Fruit fly (Drosophila melanogaster) whole organism, embryonic: ENCODE measurements around the gene CHES-1-like.

Experiments used
- CG10267 ChIP-seq: fragments of 200-800 bp; sonication (Bioruptor generic); optimal IDR thresholded peaks from 2 replicates; lab custom pipeline; 2018; ENCODE audit warnings: missing biosample characterization, mild to moderate bottlenecking, missing genetic modification characterization, moderate library complexity
- CG12104 ChIP-seq: fragments of 200-800 bp; sonication (Bioruptor generic); optimal IDR thresholded peaks from 3 replicates; lab custom pipeline; 2016; ENCODE audit warnings: missing biosample characterization, missing genetic modification characterization
- CG1233 ChIP-seq: fragments of 200-800 bp; sonication (Bioruptor generic); optimal IDR thresholded peaks from 4 replicates; lab custom pipeline; 2018; ENCODE audit warnings: missing biosample characterization, mild to moderate bottlenecking, missing genetic modification characterization
- CG13624 ChIP-seq: fragments of 200-800 bp; sonication (Bioruptor generic); optimal IDR thresholded peaks from 2 replicates; lab custom pipeline; 2016; ENCODE audit warnings: missing biosample characterization, missing genetic modification characterization
- CG14860 ChIP-seq: fragments of 200-800 bp; sonication (Bioruptor generic); IDR thresholded peaks from 3 replicates; pipeline ENCODE4 v1.3.6; 2022; ENCODE audit warnings: missing biosample characterization, missing genetic modification characterization; ENCODE audit not compliant: partially characterized antibody
- CG15479 ChIP-seq: fragments of 200-800 bp; sonication (Bioruptor generic); optimal IDR thresholded peaks from 3 replicates; lab custom pipeline; 2019; ENCODE audit warnings: missing biosample characterization, mild to moderate bottlenecking, missing genetic modification characterization, moderate library complexity
- CG2116 ChIP-seq: fragments of 200-800 bp; sonication (Bioruptor generic); optimal IDR thresholded peaks from 3 replicates; lab custom pipeline; 2018; ENCODE audit warnings: missing biosample characterization, mild to moderate bottlenecking, missing genetic modification characterization
- CG4328 ChIP-seq: fragments of 200-800 bp; sonication (Bioruptor generic); optimal IDR thresholded peaks from 3 replicates; lab custom pipeline; 2017; ENCODE audit warnings: missing biosample characterization, missing genetic modification reagents, missing genetic modification characterization
- CG4404 ChIP-seq: fragments of 200-800 bp; sonication (Bioruptor generic); IDR thresholded peaks from 2 replicates; pipeline ENCODE4 v1.3.6; 2022; ENCODE audit warnings: missing biosample characterization, missing genetic modification characterization
- CG6654 ChIP-seq: fragments of 200-800 bp; sonication (Bioruptor generic); optimal IDR thresholded peaks from 2 replicates; lab custom pipeline; 2017; ENCODE audit warnings: missing biosample characterization, mild to moderate bottlenecking, missing genetic modification characterization
- CG6765 ChIP-seq: fragments of 200-800 bp; sonication (Bioruptor generic); optimal IDR thresholded peaks from 3 replicates; lab custom pipeline; 2017; ENCODE audit warnings: missing biosample characterization, mild to moderate bottlenecking, missing genetic modification characterization
- CG7963 ChIP-seq: fragments of 200-800 bp; sonication (Bioruptor generic); IDR thresholded peaks from 3 replicates; pipeline ENCODE4 v1.3.6; 2022; ENCODE audit warnings: missing biosample characterization, missing genetic modification characterization; ENCODE audit not compliant: partially characterized antibody
- CG8089 ChIP-seq: fragments of 200-800 bp; sonication (Bioruptor generic); optimal IDR thresholded peaks from 3 replicates; lab custom pipeline; 2016; ENCODE audit warnings: missing biosample characterization, missing genetic modification characterization
- CG8290 ChIP-seq, 3 experiments: fragments of 200-800 bp; sonication (Bioruptor generic); optimal IDR thresholded peaks; 2 replicates each; lab custom pipeline; 2016 to 2019; ENCODE audit warnings: missing biosample characterization in 3 of 3, missing genetic modification characterization in 3 of 3, mild to moderate bottlenecking in 2 of 3, moderate library complexity in 1 of 3
- Camta ChIP-seq: fragments of 200-800 bp; sonication (Bioruptor generic); optimal IDR thresholded peaks from 2 replicates; lab custom pipeline; 2016; ENCODE audit warnings: missing biosample characterization, missing genetic modification characterization
- CoRest ChIP-seq: fragments of 200-800 bp; sonication (Bioruptor generic); optimal IDR thresholded peaks from 3 replicates; lab custom pipeline; 2018; ENCODE audit warnings: missing biosample characterization, mild to moderate bottlenecking, missing genetic modification characterization, moderate library complexity
- Dbx ChIP-seq: fragments of 200-800 bp; sonication (Bioruptor generic); IDR thresholded peaks from 3 replicates; pipeline ENCODE4 v1.3.6; 2022; ENCODE audit warnings: missing biosample characterization, missing genetic modification characterization
- Elba2 ChIP-seq: fragments of 200-800 bp; sonication (Bioruptor generic); optimal IDR thresholded peaks from 3 replicates; lab custom pipeline; 2016; ENCODE audit warnings: missing biosample characterization, missing genetic modification characterization
- HHEX ChIP-seq: fragments of 200-800 bp; sonication (Bioruptor generic); optimal IDR thresholded peaks from 3 replicates; lab custom pipeline; 2017; ENCODE audit warnings: missing biosample characterization, mild to moderate bottlenecking, missing genetic modification characterization, missing genetic modification reagents
- Hr51 ChIP-seq, 2 experiments: fragments of 200-800 bp; sonication (Bioruptor generic); optimal IDR thresholded peaks; 2 replicates in 1 of 2; 3 replicates in 1 of 2; lab custom pipeline; 2016 to 2018; ENCODE audit warnings: missing biosample characterization in 2 of 2, missing genetic modification characterization in 2 of 2, mild to moderate bottlenecking in 1 of 2, moderate library complexity in 1 of 2
- Hr78 ChIP-seq, 2 experiments: fragments of 200-800 bp in 1 of 2; fragments of >200 bp in 1 of 2; sonication (Bioruptor generic) in 1 of 2; optimal IDR thresholded peaks; 2 replicates each; lab custom pipeline; 2017 to 2019; ENCODE audit warnings: missing biosample characterization in 2 of 2, missing genetic modification characterization in 2 of 2, mild to moderate bottlenecking in 1 of 2, moderate library complexity in 1 of 2
- Med ChIP-seq: fragments of 200-800 bp; sonication (Bioruptor generic); peaks from one replicate; lab custom pipeline; 2016; ENCODE audit warnings: missing biosample characterization, missing genetic modification characterization, mild to moderate bottlenecking, inconsistent platforms, moderate library complexity
- Neu2 ChIP-seq: fragments of 200-800 bp; sonication (Bioruptor generic); optimal IDR thresholded peaks from 3 replicates; lab custom pipeline; 2016; ENCODE audit warnings: missing biosample characterization, missing genetic modification characterization, borderline replicate concordance
- Ptx1 ChIP-seq: fragments of 200-800 bp; sonication (Bioruptor generic); IDR thresholded peaks from 2 replicates; pipeline ENCODE4 v1.3.6; 2022; ENCODE audit warnings: missing biosample characterization, missing genetic modification characterization
- Sox100B ChIP-seq: fragments of 200-800 bp; sonication (Bioruptor generic); optimal IDR thresholded peaks from 3 replicates; lab custom pipeline; 2018; ENCODE audit warnings: missing biosample characterization, mild to moderate bottlenecking, missing genetic modification characterization
- Tbp ChIP-seq: fragments of >200 bp; optimal IDR thresholded peaks from 2 replicates; lab custom pipeline; 2018; ENCODE audit warnings: missing biosample characterization, missing genetic modification characterization
- amos ChIP-seq: fragments of 200-800 bp; sonication (Bioruptor generic); IDR thresholded peaks from 2 replicates; pipeline ENCODE4 v1.3.6; 2022; ENCODE audit warnings: missing biosample characterization, missing genetic modification characterization; ENCODE audit not compliant: partially characterized antibody
- bigmax ChIP-seq: fragments of 200-800 bp; sonication (Bioruptor generic); optimal IDR thresholded peaks from 2 replicates; lab custom pipeline; 2018; ENCODE audit warnings: missing biosample characterization, mild to moderate bottlenecking, missing genetic modification characterization
- danr ChIP-seq: fragments of 200-800 bp; sonication (Bioruptor generic); IDR thresholded peaks from 2 replicates; pipeline ENCODE4 v1.3.6; 2022; ENCODE audit warnings: missing biosample characterization, missing genetic modification characterization
- dm ChIP-seq: fragments of 200-800 bp; sonication (Bioruptor generic); optimal IDR thresholded peaks from 3 replicates; lab custom pipeline; 2016; ENCODE audit warnings: missing biosample characterization, missing genetic modification characterization
- ems ChIP-seq: fragments of 200-800 bp; sonication (Bioruptor generic); optimal IDR thresholded peaks from 3 replicates; lab custom pipeline; 2016; ENCODE audit warnings: missing biosample characterization, missing genetic modification characterization
- fd96Cb ChIP-seq: fragments of 200-800 bp; sonication (Bioruptor generic); optimal IDR thresholded peaks from 2 replicates; lab custom pipeline; 2018; ENCODE audit warnings: missing biosample characterization, mild to moderate bottlenecking, missing genetic modification characterization, moderate library complexity
- ftz-f1 ChIP-seq: fragments of 200-800 bp; sonication (Bioruptor generic); optimal IDR thresholded peaks from 2 replicates; lab custom pipeline; 2016; ENCODE audit warnings: missing biosample characterization, missing genetic modification characterization
- hkb ChIP-seq, 2 experiments: fragments of 200-800 bp in 1 of 2; fragments of >200 bp in 1 of 2; sonication (Bioruptor generic) in 1 of 2; IDR thresholded peaks in 1 of 2; optimal IDR thresholded peaks in 1 of 2; 2 replicates each; pipeline versions ENCODE4 v1.3.6 to Lab custom; 2017 to 2022; ENCODE audit warnings: missing biosample characterization in 1 of 2, missing genetic modification characterization in 1 of 2
- jumu ChIP-seq: fragments of 200-800 bp; sonication (Bioruptor generic); optimal IDR thresholded peaks from 3 replicates; lab custom pipeline; 2016; ENCODE audit warnings: missing biosample characterization, missing genetic modification characterization
- kay ChIP-seq: fragments of 200-800 bp; sonication (Bioruptor generic); optimal IDR thresholded peaks from 2 replicates; lab custom pipeline; 2016; ENCODE audit warnings: missing biosample characterization, missing genetic modification characterization
- lola ChIP-seq, 3 experiments: fragments of >200 bp in 2 of 3; fragments of 200-800 bp in 1 of 3; sonication (Bioruptor generic) in 1 of 3; optimal IDR thresholded peaks; 2 replicates each; lab custom pipeline; 2017 to 2019; ENCODE audit warnings: missing biosample characterization in 3 of 3, missing genetic modification characterization in 3 of 3, mild to moderate bottlenecking in 1 of 3, moderate library complexity in 1 of 3
- lov ChIP-seq, 2 experiments: fragments of 200-800 bp in 1 of 2; fragments of >200 bp in 1 of 2; sonication (Bioruptor generic) in 1 of 2; IDR thresholded peaks in 1 of 2; optimal IDR thresholded peaks in 1 of 2; 2 replicates in 1 of 2; 3 replicates in 1 of 2; pipeline versions ENCODE4 v1.3.6 to Lab custom; 2017 to 2022; ENCODE audit warnings: missing biosample characterization in 1 of 2, missing genetic modification characterization in 1 of 2
- luna ChIP-seq: fragments of 200-800 bp; sonication (Bioruptor generic); optimal IDR thresholded peaks from 2 replicates; lab custom pipeline; 2016; ENCODE audit warnings: missing biosample characterization, missing genetic modification characterization
- mld ChIP-seq: fragments of 200-800 bp; sonication (Bioruptor generic); IDR thresholded peaks from 3 replicates; pipeline ENCODE4 v1.3.6; 2022; ENCODE audit warnings: missing biosample characterization, missing genetic modification characterization; ENCODE audit not compliant: partially characterized antibody
- slou ChIP-seq: fragments of 200-800 bp; sonication (Bioruptor generic); optimal IDR thresholded peaks from 3 replicates; lab custom pipeline; 2016; ENCODE audit warnings: missing biosample characterization, missing genetic modification characterization
- stc ChIP-seq: fragments of 200-800 bp; sonication (Bioruptor generic); IDR thresholded peaks from 2 replicates; pipeline ENCODE4 v1.3.6; 2022; ENCODE audit warnings: missing biosample characterization, missing genetic modification characterization
- tap ChIP-seq: fragments of 200-800 bp; optimal IDR thresholded peaks from 3 replicates; lab custom pipeline; 2019; ENCODE audit warnings: missing biosample characterization, mild to moderate bottlenecking, missing genetic modification characterization, moderate library complexity
- tx ChIP-seq: fragments of 200-800 bp; sonication (Bioruptor generic); optimal IDR thresholded peaks from 2 replicates; lab custom pipeline; 2016; ENCODE audit warnings: missing biosample characterization, missing genetic modification characterization
- unpg ChIP-seq: fragments of 200-800 bp; sonication (Bioruptor generic); optimal IDR thresholded peaks from 3 replicates; lab custom pipeline; 2018; ENCODE audit warnings: missing biosample characterization, mild to moderate bottlenecking, missing genetic modification characterization, moderate library complexity
- vvl ChIP-seq: fragments of 200-800 bp; sonication (Bioruptor generic); IDR thresholded peaks from 2 replicates; pipeline ENCODE4 v1.3.6; 2022; ENCODE audit warnings: missing biosample characterization, missing genetic modification characterization

CHES-1-like gene

DNA sequence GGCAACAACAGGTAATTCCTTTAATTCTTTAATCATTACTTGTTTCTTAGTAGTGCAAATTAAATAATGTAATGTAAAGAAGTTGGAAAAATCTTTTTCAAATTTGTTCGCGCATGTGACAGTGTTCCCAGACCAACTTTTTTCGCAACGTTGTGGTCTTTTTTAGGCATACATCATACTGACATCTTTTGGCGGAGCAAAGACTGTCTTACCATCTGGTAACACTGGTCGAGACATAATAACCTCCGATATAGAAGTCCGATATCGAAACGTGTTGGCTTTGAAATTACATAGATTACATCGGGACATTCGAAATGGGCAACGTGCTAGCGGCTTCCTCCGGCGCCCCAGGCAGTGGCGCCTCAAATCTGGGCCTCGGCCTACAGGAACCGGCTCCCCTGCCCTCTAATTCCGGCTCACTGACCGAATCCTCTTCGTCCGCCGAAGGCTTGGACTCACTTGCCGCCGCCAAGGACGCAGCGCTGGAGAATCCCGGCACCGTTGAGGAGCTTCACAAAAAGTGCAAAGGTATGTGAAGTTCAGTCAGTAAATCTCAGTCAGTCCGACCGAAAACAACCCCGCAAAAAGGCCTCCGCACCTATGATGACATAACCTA is 28.1 kb upstream of the CHES-1-like start (continued):
- TF ChIP-seq Hr78 (GFP tag; optimal IDR thresholded peaks at IDR 0.05; lab: Kevin White, UChicago) (no peak), tap (tag; lab: Kevin White, UChicago) (no peak), Elba2 (peak; percentile 38), CG4328 (no peak), CG8290 (GFP tag; optimal IDR thresholded peaks at IDR 0.05; lab: Kevin White, UChicago) (no peak), CG8290 (tag; optimal IDR thresholded peaks at IDR 0.05; lab: Kevin White, UChicago) (peak in 1 of 2 experiments; percentile 58), stc (GFP tag; lab: Robert Waterston, UW) (no peak), CG8089 (no peak), CG13624 (GFP tag; lab: Kevin White, UChicago) (no peak), CG14860 (GFP tag; lab: Robert Waterston, UW) (no peak), Ptx1 (GFP tag; lab: Robert Waterston, UW) (no peak), bigmax (GFP tag; lab: Kevin White, UChicago) (peak; percentile 80), jumu (no peak), mld (no peak), hkb (optimal IDR thresholded peaks at IDR 0.05; lab: Kevin White, UChicago) (peak; percentile 1), hkb (GFP tag; IDR thresholded peaks at IDR 0.05; lab: Robert Waterston, UW) (no peak), CG6765 (GFP tag; lab: Kevin White, UChicago) (no peak), CG1233 (GFP tag; lab: Kevin White, UChicago) (no peak), Tbp (GFP tag; lab: Kevin White, UChicago) (no peak), slou (no peak), CG2116 (GFP tag; lab: Kevin White, UChicago) (peak; percentile 25), HHEX (GFP tag; lab: Kevin White, UChicago) (no peak), CG10267 (peak; percentile 36), danr (no peak), kay (GFP tag; lab: Kevin White, UChicago) (no peak), Sox100B (GFP tag; lab: Kevin White, UChicago) (no peak), Hr51 (GFP tag; optimal IDR thresholded peaks at IDR 0.05; lab: Kevin White, UChicago) (no peak), fd96Cb (tag; lab: Kevin White, UChicago) (no peak), luna (no peak), amos (GFP tag; lab: Robert Waterston, UW) (peak; percentile 40; the same call in 1 of the 2 replicates), Camta (GFP tag; lab: Kevin White, UChicago) (no peak), vvl (GFP tag; lab: Robert Waterston, UW) (0 out of 2 replicates have a peak, but pooled peaks have one; percentile 30), tx (GFP tag; lab: Kevin White, UChicago) (no peak), ems (no peak), CG4404 (GFP tag; lab: Robert Waterston, UW) (no peak), lov (optimal IDR thresholded peaks at IDR 0.05; lab: Kevin White, UChicago) (no peak), lov (GFP tag; IDR thresholded peaks at IDR 0.05; lab: Robert Waterston, UW) (no peak), lola (GFP tag; optimal IDR thresholded peaks at IDR 0.05; lab: Kevin White, UChicago) (no peak), unpg (no peak), Med (GFP tag; lab: Kevin White, UChicago) (peak; percentile 81), Dbx (GFP tag; lab: Robert Waterston, UW) (no peak), Neu2 (no peak), CG12104 (GFP tag; lab: Kevin White, UChicago) (no peak), CG7963 (GFP tag; lab: Robert Waterston, UW) (no peak), CoRest (tag; lab: Kevin White, UChicago) (no peak), dm (GFP tag; lab: Kevin White, UChicago) (peak; percentile 63), ftz-f1 (GFP tag; lab: Kevin White, UChicago) (peak; percentile 33), CG15479 (GFP tag; lab: Kevin White, UChicago) (no peak), CG6654 (GFP tag; lab: Kevin White, UChicago) (no peak)
